Fruit fly (Drosophila melanogaster) whole organism: ENCODE data around the gene HIP.

Source experiments
- EcR ChIP-seq, 2 experiments: fragments of >200 bp; optimal IDR thresholded peaks; 2 replicates each; lab custom pipeline; 2017; ENCODE audit warnings: missing biosample characterization in 2 of 2, missing genetic modification characterization in 2 of 2, missing genetic modification reagents in 2 of 2
- psq ChIP-seq: fragments of >200 bp; optimal IDR thresholded peaks from 2 replicates; lab custom pipeline; 2017
- usp ChIP-seq: fragments of >200 bp; optimal IDR thresholded peaks from 2 replicates; lab custom pipeline; 2017; ENCODE audit warnings: missing biosample characterization, missing genetic modification characterization, mixed read lengths

- no peak for TF ChIP-seq EcR (GFP tag; optimal IDR thresholded peaks at IDR 0.05; lab: Kevin White, UChicago)
- no peak for TF ChIP-seq psq (lab: Kevin White, UChicago)
- no peak for TF ChIP-seq usp (GFP tag; lab: Kevin White, UChicago)
Measured at dm6 chrX:3831761-3832160, 32.8 kb downstream of the HIP start.
